Worm (Caenorhabditis elegans): Measurements from ENCODE around the gene tald-1.

Gene tald-1

DNA sequence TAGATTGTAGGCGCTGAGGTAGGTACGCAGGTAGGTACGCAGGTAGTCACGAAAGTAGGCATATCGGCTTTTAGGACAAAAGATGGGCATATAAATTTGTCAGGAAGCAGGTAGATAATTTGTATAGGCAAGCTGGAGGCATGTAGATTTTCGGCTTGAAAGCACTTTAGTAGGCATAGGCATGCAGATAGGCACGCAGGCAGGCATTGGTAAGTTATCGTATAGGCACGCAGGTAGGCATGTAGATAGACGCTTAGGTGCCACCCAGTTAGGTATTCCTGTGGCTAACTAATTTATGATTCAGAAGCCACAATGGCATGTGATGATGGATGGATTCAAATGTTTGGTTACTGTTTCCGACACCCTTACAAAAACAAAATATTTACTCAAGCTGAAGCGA, 36.6 kb downstream of the tald-1 start:
- TF ChIP-seq unc-39 (tag; optimal IDR thresholded peaks at IDR 0.05) = no peak
- TF ChIP-seq lsy-12 (tag; optimal IDR thresholded peaks at IDR 0.05) = no peak
- no peak for TF ChIP-seq daf-12 (tag; optimal IDR thresholded peaks at IDR 0.05)
- no peak for TF ChIP-seq snpc-4 (tag; optimal IDR thresholded peaks at IDR 0.05)
- no peak for TF ChIP-seq ceh-16 (tag; optimal IDR thresholded peaks at IDR 0.05)

DNA sequence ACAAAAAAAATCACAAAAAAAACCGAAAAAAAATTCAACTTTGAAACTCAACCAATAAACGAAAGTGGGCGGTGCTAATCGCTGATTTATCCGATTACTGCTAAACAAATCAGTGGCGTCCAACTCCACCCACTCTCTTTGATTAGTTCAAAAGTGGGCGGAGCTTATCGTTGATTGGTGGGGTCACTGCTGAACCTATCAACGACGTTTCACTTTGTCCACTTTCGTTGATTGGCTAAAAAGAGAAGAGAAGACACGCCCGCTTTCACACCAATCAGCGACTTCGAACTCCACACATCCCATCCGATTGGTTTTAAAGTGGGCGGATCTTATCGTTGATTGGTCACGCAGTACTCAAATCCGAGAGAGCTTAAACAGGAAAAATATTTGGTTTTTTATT, 37.4 kb downstream of the tald-1 start:
- no peak for TF ChIP-seq nhr-23 (tag; optimal IDR thresholded peaks at IDR 0.05)
- TF ChIP-seq pha-4 (tag; optimal IDR thresholded peaks at IDR 0.05) = no peak
- no peak for TF ChIP-seq eor-1 (tag; optimal IDR thresholded peaks at IDR 0.05)
- no peak for TF ChIP-seq nhr-237 (tag; optimal IDR thresholded peaks at IDR 0.05)
- TF ChIP-seq nhr-25 (tag; optimal IDR thresholded peaks at IDR 0.05) = no peak
- no peak for TF ChIP-seq lsy-12 (tag; optimal IDR thresholded peaks at IDR 0.05)
- peak; percentile 93 for TF ChIP-seq nfya-1 (tag; optimal IDR thresholded peaks at IDR 0.05; ENCODE audit: insufficient read depth)
- peak; percentile 3 for TF ChIP-seq lin-15B (tag; optimal IDR thresholded peaks at IDR 0.05)
- TF ChIP-seq nhr-67 (tag; optimal IDR thresholded peaks at IDR 0.05) = no peak
- TF ChIP-seq elt-1 (tag; optimal IDR thresholded peaks at IDR 0.05) = no peak
- no peak for TF ChIP-seq skn-1 (tag; optimal IDR thresholded peaks at IDR 0.05)
- TF ChIP-seq sea-2 (GFP tag; optimal IDR thresholded peaks at IDR 0.05) = no peak
- TF ChIP-seq hmg-11 (tag; optimal IDR thresholded peaks at IDR 0.05) = no peak

DNA sequence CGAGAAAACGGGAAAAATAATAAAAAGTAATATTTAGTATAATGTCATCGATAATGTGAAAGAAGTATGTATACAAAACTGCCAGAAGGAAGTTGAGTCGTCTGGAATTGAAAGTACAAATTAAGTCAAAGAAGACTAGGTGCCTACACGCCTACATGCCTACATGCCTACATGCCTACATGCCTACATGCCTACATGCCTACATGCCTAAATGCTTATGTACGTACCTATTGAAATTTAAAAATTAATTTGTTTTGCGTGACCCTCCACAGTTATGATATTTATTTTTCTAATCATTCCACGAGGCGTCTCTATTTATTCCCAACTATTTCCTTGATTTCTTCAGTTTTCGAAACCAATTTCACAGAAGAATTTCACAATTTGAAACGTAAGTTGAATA, 43.5 kb downstream of the tald-1 start, which contains the start of the genes str-185 and R08C7.5:
TSS of gene str-185 (minus strand) at position 101 of the 400 bp plus-strand sequence.
TSS of gene R08C7.5 (plus strand) at position 329 of the 400 bp plus-strand sequence.
- TF ChIP-seq lsy-12 (tag; optimal IDR thresholded peaks at IDR 0.05) (no peak), ama-1 (optimal IDR thresholded peaks at IDR 0.05) (no peak), nhr-67 (tag; optimal IDR thresholded peaks at IDR 0.05) (no peak), elt-2 (tag; optimal IDR thresholded peaks at IDR 0.05) (no peak), unc-39 (tag; optimal IDR thresholded peaks at IDR 0.05) (no peak), pha-4 (tag; optimal IDR thresholded peaks at IDR 0.05) (no peak), nhr-23 (tag; optimal IDR thresholded peaks at IDR 0.05) (no peak), lin-15B (tag; optimal IDR thresholded peaks at IDR 0.05) (no peak), skn-1 (tag; optimal IDR thresholded peaks at IDR 0.05) (no peak), nhr-77 (tag; optimal IDR thresholded peaks at IDR 0.05) (no peak), R02D3.7 (tag; optimal IDR thresholded peaks at IDR 0.05) (no peak), ceh-9 (tag; optimal IDR thresholded peaks at IDR 0.05) (no peak), ceh-16 (tag; optimal IDR thresholded peaks at IDR 0.05) (no peak), egl-5 (tag; optimal IDR thresholded peaks at IDR 0.05) (no peak), zag-1 (tag; optimal IDR thresholded peaks at IDR 0.05) (no peak)

DNA sequence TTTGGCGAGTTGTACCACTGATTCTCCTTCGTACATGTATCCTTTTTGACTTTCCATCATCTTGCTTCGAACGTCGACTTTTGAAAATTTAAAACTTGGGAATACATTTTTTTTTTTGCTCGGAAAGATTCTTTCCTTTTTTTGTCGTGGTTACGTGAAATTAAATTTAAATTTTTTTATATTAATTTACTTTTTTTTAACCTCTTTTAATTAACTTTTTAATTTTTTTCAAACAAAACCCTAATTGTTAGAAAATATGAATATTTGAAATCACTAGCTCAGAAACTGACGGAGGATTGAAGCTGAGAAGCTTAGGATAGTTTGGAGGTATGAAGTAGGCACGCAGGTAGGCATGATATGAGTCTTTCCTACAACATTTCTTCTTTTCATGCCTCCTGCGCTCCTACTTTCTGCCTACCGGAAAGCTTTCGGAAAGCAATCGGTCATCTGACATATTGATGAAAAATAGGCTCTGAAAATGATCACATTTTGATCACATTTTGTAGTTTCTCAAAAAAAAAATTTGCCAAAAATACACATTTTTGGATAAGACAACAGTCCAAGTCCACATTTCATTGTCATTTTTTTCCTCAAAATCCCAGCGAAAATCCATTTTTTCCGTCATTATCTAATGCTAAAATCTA, 48.1 kb downstream of the tald-1 start, which contains the start of the genes R08C7.8 and R08C7.4:
TSS of gene R08C7.8 (minus strand) at position 101 of the 644 bp plus-strand sequence.
TSS of gene R08C7.4 (plus strand) at position 594 of the 644 bp plus-strand sequence.
- TF ChIP-seq nhr-25 (tag; optimal IDR thresholded peaks at IDR 0.05) (no peak), nhr-28 (tag; optimal IDR thresholded peaks at IDR 0.05) (no peak)

DNA sequence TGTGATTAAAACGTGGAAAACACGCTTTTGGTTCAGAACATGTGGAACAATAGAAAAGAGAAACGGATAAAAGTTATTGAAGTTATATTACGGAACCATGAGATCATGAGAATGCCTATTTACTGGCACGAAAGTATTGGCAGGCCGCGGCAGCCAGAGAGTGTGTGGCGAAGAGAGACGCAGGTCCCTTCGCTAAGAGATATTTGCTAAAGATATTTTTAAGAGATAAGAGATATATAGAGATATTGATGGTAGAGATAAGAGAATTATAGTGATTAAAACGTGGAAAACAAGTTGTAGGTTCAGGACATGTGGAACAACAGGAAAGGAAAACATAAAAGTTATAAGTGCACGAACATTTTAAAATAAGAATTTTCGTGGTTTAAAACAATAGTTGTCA, 51.4 kb downstream of the tald-1 start:
- no peak for TF ChIP-seq lin-39 (tag; optimal IDR thresholded peaks at IDR 0.05)
- TF ChIP-seq elt-1 (tag; optimal IDR thresholded peaks at IDR 0.05) = peak; percentile 81
- TF ChIP-seq nhr-23 (tag; optimal IDR thresholded peaks at IDR 0.05) = peak; percentile 20

All from whole organism, L3 larva.